Worm (Caenorhabditis elegans): ENCODE data around the gene Y14H12B.1.

Gene Y14H12B.1

ce11 chrII:3951354-3951753 is 17.1 kb downstream of the Y14H12B.1 start:
- no peak for TF ChIP-seq dao-5 (tag; optimal IDR thresholded peaks at IDR 0.05)
- TF ChIP-seq him-1 (tag; optimal IDR thresholded peaks at IDR 0.05) = no peak
- no peak for TF ChIP-seq W03F9.2 (tag; optimal IDR thresholded peaks at IDR 0.05)

- TF ChIP-seq him-1 (tag; optimal IDR thresholded peaks at IDR 0.05) = no peak
- no peak for TF ChIP-seq W03F9.2 (tag; optimal IDR thresholded peaks at IDR 0.05)
- no peak for TF ChIP-seq dao-5 (tag; optimal IDR thresholded peaks at IDR 0.05)
These were observed 18.1 kb downstream of the Y14H12B.1 start for ce11 chrII:3952368-3952767.

DNA sequence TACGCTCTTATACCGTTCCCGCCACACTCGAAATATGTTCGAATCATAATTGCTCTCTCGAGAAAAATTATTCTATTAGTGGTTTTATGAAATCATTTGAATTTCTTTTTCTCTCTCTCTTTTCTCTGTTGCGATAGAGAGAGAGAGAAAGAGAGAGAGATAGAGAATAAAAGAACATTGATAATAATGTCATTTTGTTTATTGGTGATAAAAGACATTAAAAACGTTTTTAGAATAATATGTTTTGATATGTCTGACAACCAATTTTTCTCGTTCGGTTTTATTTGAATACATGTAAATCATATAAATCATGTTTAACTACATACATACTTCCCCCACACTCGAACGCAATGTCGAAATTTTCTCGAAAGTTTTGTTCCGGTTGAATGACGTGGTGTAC is 18.7 kb downstream of the Y14H12B.1 start:
- TF ChIP-seq W03F9.2 (tag; optimal IDR thresholded peaks at IDR 0.05) (no peak), him-1 (tag; optimal IDR thresholded peaks at IDR 0.05) (no peak), dao-5 (tag; optimal IDR thresholded peaks at IDR 0.05) (no peak)

DNA sequence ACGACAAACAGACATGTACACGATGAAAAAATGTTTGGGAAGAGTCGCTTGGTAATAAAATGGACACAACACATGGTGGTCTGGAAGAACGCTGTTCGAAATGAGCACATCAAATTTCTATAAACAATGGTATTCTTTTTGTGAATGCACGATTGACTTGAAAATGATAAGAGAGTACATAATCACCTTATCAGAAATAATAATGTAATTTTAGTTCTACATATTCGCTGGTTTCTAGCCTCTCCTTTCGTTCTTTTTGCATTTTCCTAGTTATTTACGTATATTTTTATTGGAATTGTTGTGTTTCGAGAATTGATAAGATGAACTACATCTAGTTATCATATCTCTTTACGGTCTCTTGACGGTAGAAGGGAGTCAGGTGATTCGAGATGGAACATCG is 19.8 kb downstream of the Y14H12B.1 start:
- TF ChIP-seq him-1 (tag; optimal IDR thresholded peaks at IDR 0.05) = no peak
- TF ChIP-seq dao-5 (tag; optimal IDR thresholded peaks at IDR 0.05) = no peak
- no peak for TF ChIP-seq W03F9.2 (tag; optimal IDR thresholded peaks at IDR 0.05)

- TF ChIP-seq him-1 (tag; optimal IDR thresholded peaks at IDR 0.05) = no peak
- TF ChIP-seq W03F9.2 (tag; optimal IDR thresholded peaks at IDR 0.05) = no peak
- TF ChIP-seq dao-5 (tag; optimal IDR thresholded peaks at IDR 0.05) = no peak
These were observed 20.6 kb downstream of the Y14H12B.1 start for ce11 chrII:3954838-3955237.

- TF ChIP-seq him-1 (tag; optimal IDR thresholded peaks at IDR 0.05) (no peak), W03F9.2 (tag; optimal IDR thresholded peaks at IDR 0.05) (no peak), dao-5 (tag; optimal IDR thresholded peaks at IDR 0.05) (no peak)
These were observed 21.7 kb downstream of the Y14H12B.1 start for ce11 chrII:3955938-3956337.

- no peak for TF ChIP-seq W03F9.2 (tag; optimal IDR thresholded peaks at IDR 0.05)
- no peak for TF ChIP-seq him-1 (tag; optimal IDR thresholded peaks at IDR 0.05)
- no peak for TF ChIP-seq dao-5 (tag; optimal IDR thresholded peaks at IDR 0.05)
These were observed 22.5 kb downstream of the Y14H12B.1 start for ce11 chrII:3956744-3957143.

DNA sequence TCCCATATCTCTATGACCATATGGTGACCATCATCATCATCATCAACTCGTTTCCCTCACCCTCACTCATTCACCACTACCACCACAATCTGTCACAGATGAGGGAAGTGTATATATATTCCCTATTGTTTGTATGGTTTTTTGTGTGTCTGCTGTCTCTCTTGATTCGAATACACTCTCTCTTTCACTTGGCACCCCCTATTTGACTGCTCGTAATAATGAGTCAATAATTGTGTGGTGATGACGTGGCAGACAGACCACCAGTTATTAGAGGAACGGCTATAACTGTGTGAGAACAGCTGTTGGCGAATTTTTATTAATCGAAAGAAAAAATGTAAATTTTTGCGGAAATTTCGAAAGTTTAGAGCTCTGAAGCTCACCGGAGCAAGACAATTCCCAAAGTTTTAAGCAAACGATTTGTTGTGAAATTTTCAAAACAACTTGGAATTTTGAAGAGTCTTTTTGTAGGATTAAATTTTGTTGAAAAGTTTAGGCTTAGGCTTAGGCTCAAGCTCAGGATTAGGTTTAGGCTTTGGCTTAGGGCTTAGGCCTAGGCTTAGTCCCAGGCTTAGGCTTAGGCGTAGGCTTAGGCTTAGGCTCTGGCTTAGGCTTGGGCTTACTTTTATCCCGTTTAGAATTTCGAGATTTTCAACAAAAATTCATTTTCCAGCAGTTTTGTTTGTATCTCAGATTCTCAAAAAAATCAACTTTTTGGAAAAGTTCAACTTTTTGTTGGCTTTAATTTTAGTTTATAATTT is 23.4 kb downstream of the Y14H12B.1 start:
- TF ChIP-seq W03F9.2 (tag; optimal IDR thresholded peaks at IDR 0.05) (no peak), him-1 (tag; optimal IDR thresholded peaks at IDR 0.05) (no peak), dao-5 (tag; optimal IDR thresholded peaks at IDR 0.05) (no peak)

ce11 chrII:3958673-3959299 is 24.5 kb downstream of the Y14H12B.1 start:
- TF ChIP-seq dao-5 (tag; optimal IDR thresholded peaks at IDR 0.05) (no peak), W03F9.2 (tag; optimal IDR thresholded peaks at IDR 0.05) (peak; percentile 35)

DNA sequence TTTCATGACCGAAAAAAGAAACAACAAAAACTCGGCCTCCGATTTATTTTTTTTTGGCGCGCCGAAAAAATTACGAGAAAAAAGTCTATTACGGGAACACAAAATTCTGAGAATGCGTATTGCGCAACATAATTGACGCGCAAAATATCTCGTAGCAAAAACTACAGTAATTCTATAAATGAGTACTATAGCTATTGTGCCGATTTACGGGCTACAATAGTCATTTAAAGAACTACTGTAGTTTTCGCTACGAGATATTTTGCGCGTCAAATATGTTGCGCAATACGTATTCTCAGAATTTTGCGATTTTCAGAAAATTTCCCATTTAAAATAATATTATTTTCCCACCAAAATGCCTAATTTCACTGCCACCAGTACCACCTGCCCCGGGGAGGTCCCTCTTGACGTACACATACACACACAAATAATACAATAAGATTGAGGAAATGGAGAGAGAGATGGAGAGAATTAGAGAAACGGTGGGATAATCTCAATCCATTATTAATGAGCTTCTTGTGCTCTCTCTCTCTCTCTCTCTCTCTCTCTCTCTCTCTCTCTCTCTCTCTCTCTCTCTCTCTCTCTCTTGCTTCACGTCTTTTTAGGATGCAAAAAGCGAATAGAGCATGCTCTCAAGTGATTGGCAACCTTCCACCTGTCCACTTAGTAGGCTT is 25.3 kb downstream of the Y14H12B.1 start:
- TF ChIP-seq dao-5 (tag; optimal IDR thresholded peaks at IDR 0.05) (no peak), W03F9.2 (tag; optimal IDR thresholded peaks at IDR 0.05) (no peak), him-1 (tag; optimal IDR thresholded peaks at IDR 0.05) (no peak)

DNA sequence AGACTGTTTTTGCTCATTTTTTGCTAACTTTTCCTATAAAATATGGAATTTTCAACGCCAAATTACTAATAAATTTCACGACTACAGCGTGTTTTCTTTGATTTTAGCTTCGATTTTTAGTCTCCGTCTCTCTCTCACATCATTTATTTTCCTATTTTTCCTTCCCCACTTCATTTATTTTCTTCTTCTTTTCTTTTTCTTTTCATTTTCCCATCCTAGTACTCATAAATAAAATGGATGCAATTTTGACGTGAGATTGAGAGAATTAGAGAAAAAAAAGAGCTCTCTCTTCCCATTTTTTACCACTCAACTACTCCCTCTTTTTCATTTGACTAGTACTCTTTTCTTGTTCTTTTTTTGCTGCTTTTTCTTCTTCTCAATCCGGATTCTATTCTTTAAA is 26.0 kb downstream of the Y14H12B.1 start:
- TF ChIP-seq W03F9.2 (tag; optimal IDR thresholded peaks at IDR 0.05) = no peak
- TF ChIP-seq dao-5 (tag; optimal IDR thresholded peaks at IDR 0.05) = no peak
- TF ChIP-seq him-1 (tag; optimal IDR thresholded peaks at IDR 0.05) = no peak

DNA sequence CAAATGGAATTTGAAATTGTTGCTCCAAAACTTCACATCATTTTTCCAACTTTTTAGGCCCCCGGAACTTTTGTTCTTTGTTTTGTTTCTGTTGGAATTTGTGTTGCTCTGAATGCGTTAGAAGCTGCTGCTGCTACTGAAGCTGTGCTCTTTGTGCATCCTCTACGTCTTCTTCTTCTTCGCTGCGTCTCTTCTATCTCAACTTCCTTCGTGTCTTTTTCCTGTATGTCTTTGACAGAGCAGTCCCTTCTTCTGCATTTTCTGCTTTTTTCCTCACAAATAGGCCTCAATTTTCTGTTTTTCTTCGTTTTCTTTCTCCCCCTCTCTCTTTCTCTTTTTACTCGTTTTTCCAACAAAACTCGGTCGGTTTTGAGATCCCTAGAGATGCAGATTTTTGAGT is 27.0 kb downstream of the Y14H12B.1 start:
- no peak for TF ChIP-seq him-1 (tag; optimal IDR thresholded peaks at IDR 0.05)
- no peak for TF ChIP-seq W03F9.2 (tag; optimal IDR thresholded peaks at IDR 0.05)
- TF ChIP-seq dao-5 (tag; optimal IDR thresholded peaks at IDR 0.05) = no peak

DNA sequence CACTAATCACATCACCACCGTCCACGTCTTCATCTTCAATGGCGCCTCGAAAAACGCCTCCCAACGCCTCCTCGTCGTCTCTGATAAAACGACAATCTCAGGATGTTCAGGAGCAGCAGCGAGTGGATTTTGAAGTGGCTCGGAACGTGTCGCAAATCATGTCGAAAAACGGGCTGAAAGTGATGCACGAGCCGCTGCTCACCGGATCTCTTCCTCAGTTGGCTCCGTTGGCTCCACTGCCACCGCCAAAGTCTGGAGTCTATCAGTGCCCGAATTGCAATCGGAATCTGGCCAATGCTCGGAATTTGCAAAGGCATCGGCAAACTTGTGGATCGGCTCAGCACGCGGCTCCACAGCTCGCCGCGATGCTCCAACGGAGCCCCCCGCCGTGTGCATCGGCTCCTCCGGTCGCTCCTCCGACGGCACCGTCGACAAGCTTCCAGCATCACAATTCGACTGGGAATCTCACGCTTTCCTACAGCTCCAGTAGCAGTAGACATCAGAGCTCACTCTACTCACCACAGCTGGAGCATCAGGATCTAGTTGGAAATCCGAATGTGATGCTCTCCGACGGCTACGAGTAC is 30.1 kb downstream of the Y14H12B.1 start:
- TF ChIP-seq W03F9.2 (tag; optimal IDR thresholded peaks at IDR 0.05) (no peak), him-1 (tag; optimal IDR thresholded peaks at IDR 0.05) (no peak), dao-5 (tag; optimal IDR thresholded peaks at IDR 0.05) (no peak)

Measured in whole organism, L4/young adult.